Fruit fly (Drosophila melanogaster) whole organism, embryonic: Measurements from ENCODE around the gene Prx1.
A peak's percentile ranks its signal among the peaks of the same experiment; 100 is the strongest.

ENCODE experiments used
- Ada2b ChIP-seq: fragments of 200-800 bp; sonication (Bioruptor generic); IDR thresholded peaks from 2 replicates; pipeline ENCODE4 v1.3.6; 2022; ENCODE audit warnings: missing biosample characterization, missing genetic modification characterization
- Bteb2 ChIP-seq: fragments of 200-800 bp; sonication (Bioruptor generic); optimal IDR thresholded peaks from 2 replicates; lab custom pipeline; 2016; ENCODE audit warnings: missing biosample characterization, missing genetic modification characterization
- CG11085 ChIP-seq: fragments of 200-800 bp; sonication (Bioruptor generic); IDR thresholded peaks from 2 replicates; pipeline ENCODE4 v1.3.6; 2022; ENCODE audit warnings: missing biosample characterization, missing genetic modification characterization
- CG12219 ChIP-seq: fragments of 200-800 bp; sonication (Bioruptor generic); optimal IDR thresholded peaks from 3 replicates; lab custom pipeline; 2018; ENCODE audit warnings: missing biosample characterization, mild to moderate bottlenecking, missing genetic modification characterization
- CG12236 ChIP-seq: fragments of 200-800 bp; sonication (Bioruptor generic); optimal IDR thresholded peaks from 2 replicates; lab custom pipeline; 2016; ENCODE audit warnings: missing biosample characterization, missing genetic modification characterization
- CG16863 ChIP-seq: fragments of 200-800 bp; sonication (Bioruptor generic); optimal IDR thresholded peaks from 3 replicates; lab custom pipeline; 2016; ENCODE audit warnings: missing biosample characterization, missing genetic modification characterization
- CG17186 ChIP-seq: fragments of 200-800 bp; sonication (Bioruptor generic); optimal IDR thresholded peaks from 3 replicates; lab custom pipeline; 2017; ENCODE audit warnings: missing biosample characterization, missing genetic modification reagents, missing genetic modification characterization
- CG18011 ChIP-seq: fragments of 200-800 bp; sonication (Bioruptor generic); optimal IDR thresholded peaks from 2 replicates; lab custom pipeline; 2017; ENCODE audit warnings: missing biosample characterization, missing genetic modification characterization, mild to moderate bottlenecking, moderate library complexity, missing genotype
- CG1832 ChIP-seq: fragments of 200-800 bp; sonication (Bioruptor generic); optimal IDR thresholded peaks from 2 replicates; lab custom pipeline; 2017; ENCODE audit warnings: missing biosample characterization, mild to moderate bottlenecking, missing genetic modification characterization, inconsistent platforms
- CG2129 ChIP-seq: fragments of 200-800 bp; sonication (Bioruptor generic); IDR thresholded peaks from 2 replicates; pipeline ENCODE4 v1.3.6; 2022; ENCODE audit warnings: missing biosample characterization, missing genetic modification characterization; ENCODE audit not compliant: partially characterized antibody
- CG30431 ChIP-seq: fragments of 200-800 bp; sonication (Bioruptor generic); optimal IDR thresholded peaks from 2 replicates; lab custom pipeline; 2017; ENCODE audit warnings: missing biosample characterization, missing genetic modification characterization
- CG34376 ChIP-seq: fragments of 200-800 bp; sonication (Bioruptor generic); optimal IDR thresholded peaks from 2 replicates; lab custom pipeline; 2018; ENCODE audit warnings: missing biosample characterization, mild to moderate bottlenecking, missing genetic modification characterization
- CG4282 ChIP-seq: fragments of 200-800 bp; sonication (Bioruptor generic); optimal IDR thresholded peaks from 2 replicates; lab custom pipeline; 2016; ENCODE audit warnings: missing biosample characterization, missing genetic modification characterization
- CG4404 ChIP-seq: fragments of 200-800 bp; sonication (Bioruptor generic); IDR thresholded peaks from 2 replicates; pipeline ENCODE4 v1.3.6; 2022; ENCODE audit warnings: missing biosample characterization, missing genetic modification characterization
- CG4424 ChIP-seq: fragments of 200-800 bp; sonication (Bioruptor generic); optimal IDR thresholded peaks from 3 replicates; lab custom pipeline; 2016; ENCODE audit warnings: missing biosample characterization, missing genetic modification characterization
- CG6272 ChIP-seq: fragments of 200-800 bp; sonication (Bioruptor generic); IDR thresholded peaks from 2 replicates; pipeline ENCODE4 v1.3.6; 2022; ENCODE audit warnings: missing biosample characterization, missing genetic modification characterization
- CG6683 ChIP-seq: fragments of 200-800 bp; sonication (Bioruptor generic); optimal IDR thresholded peaks from 2 replicates; lab custom pipeline; 2017; ENCODE audit warnings: missing biosample characterization, mild to moderate bottlenecking, missing genetic modification characterization, missing genetic modification reagents
- CG6689 ChIP-seq: fragments of 200-800 bp; sonication (Bioruptor generic); IDR thresholded peaks from 2 replicates; pipeline ENCODE4 v1.3.6; 2022; ENCODE audit warnings: missing biosample characterization, missing genetic modification characterization
- CG7372 ChIP-seq: fragments of 200-800 bp; sonication (Bioruptor generic); IDR thresholded peaks from 2 replicates; pipeline ENCODE4 v1.3.6; 2022; ENCODE audit warnings: missing biosample characterization, missing genetic modification characterization
- CG8089 ChIP-seq: fragments of 200-800 bp; sonication (Bioruptor generic); optimal IDR thresholded peaks from 3 replicates; lab custom pipeline; 2016; ENCODE audit warnings: missing biosample characterization, missing genetic modification characterization
- CrebB ChIP-seq: fragments of 200-800 bp; sonication (Bioruptor generic); optimal IDR thresholded peaks from 3 replicates; lab custom pipeline; 2018; ENCODE audit warnings: missing biosample characterization, mild to moderate bottlenecking, missing genetic modification characterization
- D ChIP-seq, 2 experiments: fragments of 200-800 bp in 1 of 2; fragments of >200 bp in 1 of 2; sonication (Bioruptor generic) in 1 of 2; optimal IDR thresholded peaks; 2 replicates in 1 of 2; 3 replicates in 1 of 2; lab custom pipeline; 2017; ENCODE audit warnings: mild to moderate bottlenecking in 1 of 2, missing biosample characterization in 1 of 2, missing genetic modification characterization in 1 of 2, missing genetic modification reagents in 1 of 2
- GATAe ChIP-seq: fragments of 200-800 bp; sonication (Bioruptor generic); conservative IDR thresholded peaks from 2 replicates; pipeline ENCODE4 v1.3.6; 2022; ENCODE audit warnings: missing biosample characterization, missing genetic modification characterization
- HmgZ ChIP-seq: fragments of 200-800 bp; sonication (Bioruptor generic); optimal IDR thresholded peaks from 2 replicates; lab custom pipeline; 2018; ENCODE audit warnings: missing biosample characterization, mild to moderate bottlenecking, missing genetic modification characterization
- Hmx ChIP-seq: fragments of 200-800 bp; sonication (Bioruptor generic); optimal IDR thresholded peaks from 2 replicates; lab custom pipeline; 2016; ENCODE audit warnings: missing biosample characterization, missing genetic modification characterization
- Hr39 ChIP-seq: fragments of >200 bp; optimal IDR thresholded peaks from 2 replicates; lab custom pipeline; 2017
- Hr78 ChIP-seq, 2 experiments: fragments of 200-800 bp in 1 of 2; fragments of >200 bp in 1 of 2; sonication (Bioruptor generic) in 1 of 2; optimal IDR thresholded peaks; 2 replicates each; lab custom pipeline; 2017 to 2019; ENCODE audit warnings: missing biosample characterization in 2 of 2, missing genetic modification characterization in 2 of 2, mild to moderate bottlenecking in 1 of 2, moderate library complexity in 1 of 2
- Mad ChIP-seq: fragments of 200-800 bp; sonication (Bioruptor generic); optimal IDR thresholded peaks from 2 replicates; lab custom pipeline; 2016; ENCODE audit warnings: missing biosample characterization, missing genetic modification characterization
- Myb ChIP-seq: fragments of 200-800 bp; sonication (Bioruptor generic); optimal IDR thresholded peaks from 2 replicates; lab custom pipeline; 2016; ENCODE audit warnings: missing biosample characterization, missing genetic modification characterization
- Pdp1 ChIP-seq, 2 experiments: fragments of 200-800 bp; sonication (Bioruptor generic); optimal IDR thresholded peaks; 3 replicates each; lab custom pipeline; 2016; ENCODE audit warnings: missing biosample characterization in 2 of 2, missing genetic modification characterization in 2 of 2, mild to moderate bottlenecking in 1 of 2, moderate library complexity in 1 of 2
- Side ChIP-seq: fragments of 200-800 bp; sonication (Bioruptor generic); optimal IDR thresholded peaks from 2 replicates; lab custom pipeline; 2016; ENCODE audit warnings: missing biosample characterization, missing genetic modification characterization
- Sox100B ChIP-seq: fragments of 200-800 bp; sonication (Bioruptor generic); optimal IDR thresholded peaks from 3 replicates; lab custom pipeline; 2018; ENCODE audit warnings: missing biosample characterization, mild to moderate bottlenecking, missing genetic modification characterization
- Sox102F ChIP-seq: fragments of 200-800 bp; sonication (Bioruptor generic); optimal IDR thresholded peaks from 2 replicates; lab custom pipeline; 2018; ENCODE audit warnings: missing biosample characterization, mild to moderate bottlenecking, missing genetic modification characterization, moderate library complexity
- Taf1 ChIP-seq: fragments of 200-800 bp; sonication (Bioruptor generic); IDR thresholded peaks from 2 replicates; pipeline ENCODE4 v1.3.6; 2022; ENCODE audit warnings: missing biosample characterization, missing genetic modification characterization
- Trl ChIP-seq, 3 experiments: fragments of >200 bp in 2 of 3; fragments of 200-800 bp in 1 of 3; sonication (Bioruptor generic) in 1 of 3; optimal IDR thresholded peaks; 2 replicates in 1 of 3; 3 replicates in 2 of 3; lab custom pipeline; 2016 to 2017; ENCODE audit warnings: missing biosample characterization in 1 of 3, missing genetic modification characterization in 1 of 3
- ato ChIP-seq: fragments of 200-800 bp; sonication (Bioruptor generic); IDR thresholded peaks from 2 replicates; pipeline ENCODE4 v1.3.6; 2022; ENCODE audit warnings: missing biosample characterization, missing genetic modification characterization; ENCODE audit not compliant: partially characterized antibody
- chm ChIP-seq: fragments of 200-800 bp; sonication (Bioruptor generic); IDR thresholded peaks from 2 replicates; pipeline ENCODE4 v1.3.6; 2022; ENCODE audit warnings: missing biosample characterization, missing genetic modification characterization
- dimm ChIP-seq: fragments of 200-800 bp; sonication (Bioruptor generic); IDR thresholded peaks from 2 replicates; pipeline ENCODE4 v1.3.6; 2022; ENCODE audit warnings: missing biosample characterization, missing genetic modification characterization
- exex ChIP-seq: fragments of 200-800 bp; sonication (Bioruptor generic); optimal IDR thresholded peaks from 4 replicates; lab custom pipeline; 2018; ENCODE audit warnings: missing biosample characterization, mild to moderate bottlenecking, missing genetic modification characterization, moderate library complexity
- pan ChIP-seq, 4 experiments: fragments of >200 bp in 3 of 4; fragments of 200-800 bp in 1 of 4; sonication (Bioruptor generic) in 1 of 4; optimal IDR thresholded peaks in 3 of 4; IDR thresholded peaks in 1 of 4; 2 replicates each; pipeline versions ENCODE4 v1.3.6 to Lab custom; 2017 to 2022; ENCODE audit warnings: missing biosample characterization in 2 of 4, missing genetic modification characterization in 2 of 4, mixed read lengths in 1 of 4
- repo ChIP-seq: fragments of 200-800 bp; sonication (Bioruptor generic); optimal IDR thresholded peaks from 2 replicates; lab custom pipeline; 2016; ENCODE audit warnings: missing biosample characterization, missing genetic modification characterization
- row ChIP-seq: fragments of 200-800 bp; sonication (Bioruptor generic); IDR thresholded peaks from 3 replicates; pipeline ENCODE4 v1.3.6; 2022; ENCODE audit warnings: missing biosample characterization, missing genetic modification characterization
- slbo ChIP-seq: fragments of 200-800 bp; sonication (Bioruptor generic); IDR thresholded peaks from 2 replicates; pipeline ENCODE4 v1.3.6; 2022; ENCODE audit warnings: missing biosample characterization, missing genetic modification characterization
- toy ChIP-seq: fragments of 200-800 bp; sonication (Bioruptor generic); IDR thresholded peaks from 2 replicates; pipeline ENCODE4 v1.3.6; 2022; ENCODE audit warnings: missing biosample characterization, missing genetic modification characterization
- ttk ChIP-seq: fragments of 200-800 bp; sonication (Bioruptor generic); IDR thresholded peaks from 2 replicates; pipeline ENCODE4 v2.1.2; 2022; ENCODE audit warnings: missing biosample characterization, missing genetic modification characterization
- tup ChIP-seq: fragments of 200-800 bp; sonication (Bioruptor generic); optimal IDR thresholded peaks from 2 replicates; lab custom pipeline; 2016; ENCODE audit warnings: missing biosample characterization, mild to moderate bottlenecking, missing genetic modification characterization, moderate library complexity
- tx ChIP-seq: fragments of 200-800 bp; sonication (Bioruptor generic); optimal IDR thresholded peaks from 2 replicates; lab custom pipeline; 2016; ENCODE audit warnings: missing biosample characterization, missing genetic modification characterization
- vvl ChIP-seq: fragments of 200-800 bp; sonication (Bioruptor generic); IDR thresholded peaks from 2 replicates; pipeline ENCODE4 v1.3.6; 2022; ENCODE audit warnings: missing biosample characterization, missing genetic modification characterization
- wek ChIP-seq: fragments of 200-800 bp; sonication (Bioruptor generic); optimal IDR thresholded peaks from 3 replicates; lab custom pipeline; 2018; ENCODE audit warnings: missing biosample characterization, mild to moderate bottlenecking, missing genetic modification characterization, moderate library complexity

Gene Prx1

DNA sequence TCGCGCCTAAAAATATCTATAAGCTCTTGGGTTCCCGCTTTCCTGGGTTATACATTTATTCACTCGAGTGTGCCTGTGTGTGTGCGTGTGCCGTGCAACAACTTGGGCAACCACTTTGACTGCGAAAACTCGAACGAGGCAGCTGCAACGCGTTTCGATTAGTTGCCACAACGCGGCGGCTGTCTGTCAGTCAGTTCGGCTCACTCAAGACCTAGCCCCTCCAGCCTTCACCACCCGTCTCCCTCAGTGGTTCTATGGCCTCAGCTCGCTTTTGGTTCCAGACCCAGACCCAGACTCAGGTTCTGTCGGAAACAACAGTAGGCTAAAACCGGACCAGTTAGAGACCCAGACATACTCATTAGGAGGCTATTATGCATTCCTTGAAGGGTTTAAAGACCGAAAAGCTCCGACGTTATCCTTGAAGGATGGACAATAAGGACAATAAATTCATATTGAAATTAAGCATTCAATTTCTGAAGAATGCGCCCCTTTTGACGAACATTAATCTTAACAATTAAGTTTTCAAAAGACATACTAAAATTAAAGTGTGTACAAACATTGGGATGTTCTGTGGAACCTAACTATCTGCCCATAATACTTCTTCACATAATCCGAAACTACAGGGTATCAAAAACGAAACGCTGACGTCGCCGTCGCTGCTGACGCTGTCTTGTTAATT is 22.7 kb downstream of the Prx1 start (continued):
- TF ChIP-seq dimm (no peak), CG18011 (GFP tag; lab: Kevin White, UChicago) (no peak), CG4404 (GFP tag; lab: Robert Waterston, UW) (peak; percentile 54; the same call in 1 of the 2 replicates), Hr39 (lab: Kevin White, UChicago) (no peak), tx (GFP tag; lab: Kevin White, UChicago) (peak; percentile 33), Hr78 (GFP tag; optimal IDR thresholded peaks at IDR 0.05; lab: Kevin White, UChicago) (no peak), Ada2b (GFP tag; lab: Robert Waterston, UW) (no peak), Mad (GFP tag; lab: Kevin White, UChicago) (no peak), CG11085 (GFP tag; lab: Robert Waterston, UW) (no peak), toy (GFP tag; lab: Robert Waterston, UW) (no peak), Myb (GFP tag; lab: Kevin White, UChicago) (peak; percentile 42), exex (tag; lab: Kevin White, UChicago) (no peak), CG6683 (no peak), CG2129 (no peak), tup (GFP tag; lab: Kevin White, UChicago) (no peak), repo (GFP tag; lab: Kevin White, UChicago) (no peak), wek (GFP tag; lab: Kevin White, UChicago) (no peak), Sox100B (GFP tag; lab: Kevin White, UChicago) (peak; percentile 31), ttk (no peak), pan (optimal IDR thresholded peaks at IDR 0.05; lab: Kevin White, UChicago) (no peak), pan (GFP tag; optimal IDR thresholded peaks at IDR 0.05 in 1 of 2, IDR thresholded peaks at IDR 0.05 in 1 of 2) (peak in 1 of 2 experiments; percentile 24), D (optimal IDR thresholded peaks at IDR 0.05; lab: Kevin White, UChicago) (no peak), D (GFP tag; optimal IDR thresholded peaks at IDR 0.05; lab: Kevin White, UChicago) (peak; percentile 53), ato (no peak), CG7372 (GFP tag; lab: Robert Waterston, UW) (0 out of 2 replicates have a peak, but pooled peaks have one; percentile 24), CG6689 (peak; percentile 45), Hmx (no peak), Taf1 (no peak), CG8089 (peak; percentile 15), CG4282 (GFP tag; lab: Kevin White, UChicago) (no peak), CG12236 (GFP tag; lab: Kevin White, UChicago) (no peak), CG4424 (GFP tag; lab: Kevin White, UChicago) (peak; percentile 45), Trl (optimal IDR thresholded peaks at IDR 0.05; lab: Kevin White, UChicago) (no peak), Trl (GFP tag; optimal IDR thresholded peaks at IDR 0.05; lab: Kevin White, UChicago) (peak; percentile 20), CG1832 (GFP tag; lab: Kevin White, UChicago) (no peak), chm (GFP tag; lab: Robert Waterston, UW) (no peak), CG12219 (peak; percentile 51), slbo (GFP tag; lab: Robert Waterston, UW) (peak; percentile 48), row (GFP tag; lab: Robert Waterston, UW) (peak; percentile 57), CG6272 (GFP tag; lab: Robert Waterston, UW) (no peak), CG34376 (GFP tag; lab: Kevin White, UChicago) (no peak), HmgZ (tag; lab: Kevin White, UChicago) (no peak), CG30431 (GFP tag; lab: Kevin White, UChicago) (peak; percentile 46), Sox102F (GFP tag; lab: Kevin White, UChicago) (peak; percentile 28), vvl (no peak), Bteb2 (GFP tag; lab: Kevin White, UChicago) (peak; percentile 16), CG16863 (GFP tag; lab: Kevin White, UChicago) (peak; percentile 21), CG17186 (no peak), Pdp1 (GFP tag; optimal IDR thresholded peaks at IDR 0.05; lab: Kevin White, UChicago) (peak; percentile 23 to 51), Side (GFP tag; lab: Kevin White, UChicago) (peak; percentile 20), GATAe (GFP tag; lab: Robert Waterston, UW) (no peak), CrebB (tag; lab: Kevin White, UChicago) (no peak)
